Worm (Caenorhabditis elegans) whole organism, L4 larva: ENCODE results near the gene srh-211.

Experiments used
- aly-2 ChIP-seq: sonication (generic microtip); optimal IDR thresholded peaks from 2 replicates; lab custom pipeline; 2018; ENCODE audit warnings: missing biosample characterization, missing genetic modification characterization
- fkh-10 ChIP-seq: fragments of 150-350 bp; optimal IDR thresholded peaks from 2 replicates; lab custom pipeline; 2014; ENCODE audit warnings: missing biosample characterization, missing genetic modification reagents, missing genetic modification characterization
- nhr-11 ChIP-seq: fragments of 150-350 bp; optimal IDR thresholded peaks from 2 replicates; lab custom pipeline; 2014; ENCODE audit warnings: missing biosample characterization, missing genetic modification characterization
- unc-62 ChIP-seq, 3 experiments: fragments of 150-350 bp in 1 of 3; sonication (generic microtip); optimal IDR thresholded peaks in 2 of 3; peaks in 1 of 3; 1 replicate in 1 of 3; 2 replicates in 2 of 3; lab custom pipeline; 2014 to 2017; ENCODE audit warnings: missing biosample characterization in 3 of 3, missing genetic modification characterization in 3 of 3, missing genetic modification reagents in 3 of 3, missing genotype in 1 of 3

DNA sequence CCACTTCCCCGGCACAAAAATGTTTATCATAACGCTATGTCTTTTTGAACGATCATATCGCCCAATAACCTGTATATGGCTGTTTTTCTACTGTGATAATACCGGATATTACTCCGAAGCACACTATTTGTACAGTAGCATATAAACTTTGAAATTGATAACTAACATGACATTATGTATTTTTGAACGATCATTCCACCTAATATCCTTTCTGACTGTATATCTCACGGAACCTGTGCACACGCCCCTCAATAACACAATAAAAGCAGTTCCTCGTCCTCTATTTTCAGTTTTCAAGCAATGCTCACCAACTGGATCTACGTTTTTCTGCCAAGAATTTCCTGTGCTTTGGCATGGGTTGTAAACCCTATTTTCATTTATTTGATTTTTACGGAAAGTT, 20.4 kb upstream of the srh-211 start, which contains the start of gene srj-40:
- no peak for TF ChIP-seq nhr-11 (tag; lab: Kevin White, UChicago)
- no peak for TF ChIP-seq unc-62 (GFP tag; optimal IDR thresholded peaks at IDR 0.05 in 1 of 2; lab: Kevin White, UChicago)
- TF ChIP-seq unc-62 (tag; optimal IDR thresholded peaks at IDR 0.05; lab: Kevin White, UChicago) = no peak
- TF ChIP-seq fkh-10 (GFP tag; lab: Kevin White, UChicago) = no peak
- TF ChIP-seq aly-2 = no peak
